Fruit fly (Drosophila melanogaster) whole organism, embryonic: ENCODE data around the gene CG9044.

Experiments used
- Bgb ChIP-seq: fragments of 200-800 bp; sonication (Bioruptor generic); IDR thresholded peaks from 2 replicates; pipeline ENCODE4 v1.3.6; 2022; ENCODE audit warnings: missing biosample characterization, missing genetic modification characterization; ENCODE audit not compliant: partially characterized antibody
- CG10979 ChIP-seq: fragments of 200-800 bp; sonication (Bioruptor generic); optimal IDR thresholded peaks from 2 replicates; lab custom pipeline; 2018; ENCODE audit warnings: missing biosample characterization, mild to moderate bottlenecking, missing genetic modification characterization, moderate library complexity
- CG11247 ChIP-seq: fragments of 200-800 bp; sonication (Bioruptor generic); IDR thresholded peaks from 2 replicates; pipeline ENCODE4 v1.3.6; 2022; ENCODE audit warnings: missing biosample characterization, missing genetic modification characterization
- CG11696 ChIP-seq: fragments of 200-800 bp; sonication (Bioruptor generic); IDR thresholded peaks from 2 replicates; pipeline ENCODE4 v1.3.6; 2022; ENCODE audit warnings: missing biosample characterization, missing genetic modification characterization
- CG1233 ChIP-seq: fragments of 200-800 bp; sonication (Bioruptor generic); optimal IDR thresholded peaks from 4 replicates; lab custom pipeline; 2018; ENCODE audit warnings: missing biosample characterization, mild to moderate bottlenecking, missing genetic modification characterization
- CG12744 ChIP-seq: fragments of 200-800 bp; sonication (Bioruptor generic); optimal IDR thresholded peaks from 2 replicates; lab custom pipeline; 2016; ENCODE audit warnings: missing biosample characterization, missing genetic modification characterization
- CG13123 ChIP-seq: fragments of 200-800 bp; sonication (Bioruptor generic); optimal IDR thresholded peaks from 2 replicates; lab custom pipeline; 2016; ENCODE audit warnings: missing biosample characterization, missing genetic modification characterization
- CG15601 ChIP-seq: fragments of 200-800 bp; sonication (Bioruptor generic); optimal IDR thresholded peaks from 3 replicates; lab custom pipeline; 2019; ENCODE audit warnings: missing biosample characterization, mild to moderate bottlenecking, missing genetic modification characterization, moderate library complexity
- CG18599 ChIP-seq: fragments of 200-800 bp; sonication (Bioruptor generic); optimal IDR thresholded peaks from 3 replicates; lab custom pipeline; 2017; ENCODE audit warnings: missing biosample characterization, missing genetic modification characterization, mild to moderate bottlenecking, moderate library complexity, missing genetic modification reagents
- CG2678 ChIP-seq: fragments of 200-800 bp; sonication (Bioruptor generic); optimal IDR thresholded peaks from 3 replicates; lab custom pipeline; 2019; ENCODE audit warnings: missing biosample characterization, mild to moderate bottlenecking, missing genetic modification characterization, moderate library complexity
- CG30020 ChIP-seq: fragments of 200-800 bp; optimal IDR thresholded peaks from 2 replicates; lab custom pipeline; 2019; ENCODE audit warnings: missing biosample characterization, mild to moderate bottlenecking, missing genetic modification characterization, moderate library complexity
- CG30431 ChIP-seq: fragments of 200-800 bp; sonication (Bioruptor generic); optimal IDR thresholded peaks from 2 replicates; lab custom pipeline; 2017; ENCODE audit warnings: missing biosample characterization, missing genetic modification characterization
- CG3065 ChIP-seq: fragments of 200-800 bp; sonication (Bioruptor generic); optimal IDR thresholded peaks from 2 replicates; lab custom pipeline; 2016; ENCODE audit warnings: missing biosample characterization, missing genetic modification characterization
- CG31365 ChIP-seq: fragments of 200-800 bp; sonication (Bioruptor generic); optimal IDR thresholded peaks from 2 replicates; lab custom pipeline; 2018; ENCODE audit warnings: missing biosample characterization, mild to moderate bottlenecking, missing genetic modification characterization
- CG32767 ChIP-seq: fragments of 200-800 bp; sonication (Bioruptor generic); IDR thresholded peaks from 2 replicates; pipeline ENCODE4 v1.3.6; 2022; ENCODE audit warnings: missing biosample characterization, missing genetic modification characterization
- CG3281 ChIP-seq: fragments of 200-800 bp; sonication (Bioruptor generic); optimal IDR thresholded peaks from 3 replicates; lab custom pipeline; 2017; ENCODE audit warnings: missing biosample characterization, mild to moderate bottlenecking, missing genetic modification characterization
- CG34224 ChIP-seq: fragments of 200-800 bp; sonication (Bioruptor generic); IDR thresholded peaks from 3 replicates; pipeline ENCODE4 v1.3.6; 2022; ENCODE audit warnings: missing biosample characterization, missing genetic modification characterization; ENCODE audit not compliant: partially characterized antibody
- CG6765 ChIP-seq: fragments of 200-800 bp; sonication (Bioruptor generic); optimal IDR thresholded peaks from 3 replicates; lab custom pipeline; 2017; ENCODE audit warnings: missing biosample characterization, mild to moderate bottlenecking, missing genetic modification characterization
- CG7839 ChIP-seq: fragments of 200-800 bp; sonication (Bioruptor generic); optimal IDR thresholded peaks from 3 replicates; lab custom pipeline; 2018; ENCODE audit warnings: missing biosample characterization, mild to moderate bottlenecking, missing genetic modification characterization, moderate library complexity
- CG8478 ChIP-seq: fragments of >200 bp; optimal IDR thresholded peaks from 2 replicates; lab custom pipeline; 2018
- CG9932 ChIP-seq: fragments of 200-800 bp; sonication (Bioruptor generic); IDR thresholded peaks from 2 replicates; pipeline ENCODE4 v1.3.6; 2022; ENCODE audit warnings: missing biosample characterization, missing genetic modification characterization
- D19B ChIP-seq: fragments of 200-800 bp; sonication (Bioruptor generic); optimal IDR thresholded peaks from 2 replicates; lab custom pipeline; 2017; ENCODE audit warnings: missing biosample characterization, mild to moderate bottlenecking, missing genetic modification characterization
- Drgx ChIP-seq: fragments of 200-800 bp; sonication (Bioruptor generic); IDR thresholded peaks from 2 replicates; pipeline ENCODE4 v1.3.6; 2022; ENCODE audit warnings: missing biosample characterization, missing genetic modification characterization
- Eip74EF ChIP-seq, 2 experiments: fragments of 200-800 bp in 1 of 2; fragments of >200 bp in 1 of 2; sonication (Bioruptor generic) in 1 of 2; optimal IDR thresholded peaks; 2 replicates each; lab custom pipeline; 2017 to 2019; ENCODE audit warnings: missing biosample characterization in 2 of 2, missing genetic modification characterization in 2 of 2, mild to moderate bottlenecking in 1 of 2, moderate library complexity in 1 of 2
- Elba2 ChIP-seq: fragments of 200-800 bp; sonication (Bioruptor generic); optimal IDR thresholded peaks from 3 replicates; lab custom pipeline; 2016; ENCODE audit warnings: missing biosample characterization, missing genetic modification characterization
- Fer1 ChIP-seq: fragments of 200-800 bp; sonication (Bioruptor generic); optimal IDR thresholded peaks from 2 replicates; lab custom pipeline; 2017; ENCODE audit warnings: missing biosample characterization, mild to moderate bottlenecking, missing genetic modification characterization
- HmgD ChIP-seq: fragments of 200-800 bp; sonication (Bioruptor generic); optimal IDR thresholded peaks from 3 replicates; lab custom pipeline; 2016; ENCODE audit warnings: missing biosample characterization, missing genetic modification characterization
- Med ChIP-seq: fragments of 200-800 bp; sonication (Bioruptor generic); peaks from one replicate; lab custom pipeline; 2016; ENCODE audit warnings: missing biosample characterization, missing genetic modification characterization, mild to moderate bottlenecking, inconsistent platforms, moderate library complexity
- Neu2 ChIP-seq: fragments of 200-800 bp; sonication (Bioruptor generic); optimal IDR thresholded peaks from 3 replicates; lab custom pipeline; 2016; ENCODE audit warnings: missing biosample characterization, missing genetic modification characterization, borderline replicate concordance
- corto ChIP-seq: fragments of 200-800 bp; sonication (Bioruptor generic); optimal IDR thresholded peaks from 2 replicates; lab custom pipeline; 2016; ENCODE audit warnings: missing biosample characterization, mild to moderate bottlenecking, missing genetic modification characterization, moderate library complexity
- dimm ChIP-seq: fragments of 200-800 bp; sonication (Bioruptor generic); IDR thresholded peaks from 2 replicates; pipeline ENCODE4 v1.3.6; 2022; ENCODE audit warnings: missing biosample characterization, missing genetic modification characterization
- dpn ChIP-seq, 2 experiments: fragments of 200-800 bp; sonication (Bioruptor generic); optimal IDR thresholded peaks; 3 replicates each; lab custom pipeline; 2016; ENCODE audit warnings: missing biosample characterization in 2 of 2, missing genetic modification characterization in 2 of 2
- emc ChIP-seq: fragments of 200-800 bp; sonication (Bioruptor generic); optimal IDR thresholded peaks from 2 replicates; lab custom pipeline; 2016; ENCODE audit warnings: missing biosample characterization, missing genetic modification characterization
- fru ChIP-seq: fragments of >200 bp; optimal IDR thresholded peaks from 2 replicates; lab custom pipeline; 2017
- hb ChIP-seq: fragments of 200-800 bp; sonication (Bioruptor generic); IDR thresholded peaks from 3 replicates; pipeline ENCODE4 v1.3.6; 2022; ENCODE audit warnings: missing biosample characterization, missing genetic modification characterization; ENCODE audit not compliant: partially characterized antibody
- hkb ChIP-seq, 2 experiments: fragments of 200-800 bp in 1 of 2; fragments of >200 bp in 1 of 2; sonication (Bioruptor generic) in 1 of 2; IDR thresholded peaks in 1 of 2; optimal IDR thresholded peaks in 1 of 2; 2 replicates each; pipeline versions ENCODE4 v1.3.6 to Lab custom; 2017 to 2022; ENCODE audit warnings: missing biosample characterization in 1 of 2, missing genetic modification characterization in 1 of 2
- ind ChIP-seq: fragments of 200-800 bp; sonication (Bioruptor generic); optimal IDR thresholded peaks from 3 replicates; lab custom pipeline; 2016; ENCODE audit warnings: missing biosample characterization, missing genetic modification characterization
- jigr1 ChIP-seq: fragments of 200-800 bp; sonication (Bioruptor generic); IDR thresholded peaks from 3 replicates; pipeline ENCODE4 v1.3.6; 2022; ENCODE audit warnings: missing biosample characterization, missing genetic modification characterization
- ken ChIP-seq: fragments of 200-800 bp; sonication (Bioruptor generic); IDR thresholded peaks from 3 replicates; pipeline ENCODE4 v1.3.6; 2022; ENCODE audit warnings: missing biosample characterization, missing genetic modification characterization
- lmd ChIP-seq: fragments of 200-800 bp; sonication (Bioruptor generic); IDR thresholded peaks from 2 replicates; pipeline ENCODE4 v1.3.6; 2022; ENCODE audit warnings: missing biosample characterization, missing genetic modification characterization
- mam ChIP-seq: fragments of 200-800 bp; sonication (Bioruptor generic); optimal IDR thresholded peaks from 3 replicates; lab custom pipeline; 2016; ENCODE audit warnings: missing biosample characterization, missing genetic modification characterization
- mirr ChIP-seq: fragments of 200-800 bp; sonication (Bioruptor generic); optimal IDR thresholded peaks from 3 replicates; lab custom pipeline; 2018; ENCODE audit warnings: missing biosample characterization, mild to moderate bottlenecking, missing genetic modification characterization
- org-1 ChIP-seq: fragments of 200-800 bp; sonication (Bioruptor generic); optimal IDR thresholded peaks from 2 replicates; lab custom pipeline; 2017; ENCODE audit warnings: missing biosample characterization, missing genetic modification characterization
- otp ChIP-seq: fragments of 200-800 bp; sonication (Bioruptor generic); IDR thresholded peaks from 3 replicates; pipeline ENCODE4, ENCODE4 v1.3.6; 2022; ENCODE audit warnings: missing biosample characterization, missing genetic modification characterization
- pan ChIP-seq, 4 experiments: fragments of >200 bp in 3 of 4; fragments of 200-800 bp in 1 of 4; sonication (Bioruptor generic) in 1 of 4; optimal IDR thresholded peaks in 3 of 4; IDR thresholded peaks in 1 of 4; 2 replicates each; pipeline versions ENCODE4 v1.3.6 to Lab custom; 2017 to 2022; ENCODE audit warnings: missing biosample characterization in 2 of 4, missing genetic modification characterization in 2 of 4, mixed read lengths in 1 of 4
- pfk ChIP-seq: fragments of 200-800 bp; sonication (Bioruptor generic); optimal IDR thresholded peaks from 2 replicates; lab custom pipeline; 2018; ENCODE audit warnings: missing biosample characterization, mild to moderate bottlenecking, missing genetic modification characterization, moderate library complexity
- pnt ChIP-seq: fragments of 200-800 bp; sonication (Bioruptor generic); optimal IDR thresholded peaks from 3 replicates; lab custom pipeline; 2016; ENCODE audit warnings: missing biosample characterization, missing genetic modification characterization
- sens-2 ChIP-seq: fragments of 200-800 bp; sonication (Bioruptor generic); IDR thresholded peaks from 2 replicates; pipeline ENCODE4 v1.3.6; 2022; ENCODE audit warnings: missing biosample characterization, missing genetic modification characterization
- sisA ChIP-seq: fragments of 200-800 bp; sonication (Bioruptor generic); IDR thresholded peaks from 2 replicates; pipeline ENCODE4 v1.3.6; 2022; ENCODE audit warnings: missing biosample characterization, missing genetic modification characterization

Gene CG9044

DNA sequence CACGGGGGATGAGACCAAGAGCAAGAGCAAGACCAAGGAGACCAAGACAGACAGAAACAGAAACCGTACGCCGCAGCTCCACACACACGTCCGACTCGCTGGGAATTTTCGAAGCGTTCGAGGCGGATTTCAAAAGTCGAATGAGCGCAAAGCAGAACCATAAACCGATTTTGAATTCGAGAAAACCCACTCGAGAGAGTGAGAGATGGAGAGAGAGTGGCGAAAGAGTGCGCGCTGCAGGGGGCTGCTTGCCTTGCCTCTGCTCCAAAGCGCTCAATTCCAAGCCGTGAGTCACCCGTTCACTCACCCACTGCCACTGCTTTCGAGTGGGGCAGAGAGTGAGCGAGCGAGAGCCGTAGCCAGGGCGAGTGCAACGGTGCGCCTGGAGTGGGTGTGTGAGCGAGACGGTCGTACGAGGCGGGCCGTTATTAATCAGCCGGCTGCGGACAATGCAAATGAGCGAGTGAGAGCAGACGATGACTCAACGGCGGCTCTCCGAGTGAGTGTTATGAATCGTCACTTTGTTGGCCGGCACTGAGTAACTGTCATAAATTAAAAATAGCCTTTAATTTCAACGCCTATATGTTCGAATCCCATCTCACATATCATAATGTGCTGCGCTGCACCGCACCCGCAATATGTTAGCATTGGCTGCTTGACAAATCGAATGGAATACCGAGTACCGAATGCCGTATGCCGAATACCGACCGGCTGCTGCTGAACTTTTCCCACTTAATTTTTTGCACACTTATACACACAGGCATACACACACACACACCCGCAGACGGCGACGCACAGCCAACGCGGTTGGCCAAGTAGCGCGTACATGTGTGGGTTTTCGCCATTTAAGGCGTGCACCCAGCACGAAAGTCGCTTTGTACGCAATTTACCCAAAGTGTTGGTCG is 31.0 kb downstream of the CG9044 start (continued):
- TF ChIP-seq pan (optimal IDR thresholded peaks at IDR 0.05; lab: Kevin White, UChicago) (no peak), pan (GFP tag; optimal IDR thresholded peaks at IDR 0.05 in 1 of 2, IDR thresholded peaks at IDR 0.05 in 1 of 2) (no peak), otp (no peak), Drgx (no peak), CG9932 (GFP tag; lab: Robert Waterston, UW) (no peak), pfk (GFP tag; lab: Kevin White, UChicago) (peak; percentile 42), ken (GFP tag; lab: Robert Waterston, UW) (no peak), CG8478 (lab: Kevin White, UChicago) (no peak), CG30020 (tag; lab: Kevin White, UChicago) (no peak), mam (GFP tag; lab: Kevin White, UChicago) (no peak), CG32767 (GFP tag; lab: Robert Waterston, UW) (no peak), CG7839 (peak; percentile 27), CG3281 (peak; percentile 34), lmd (GFP tag; lab: Robert Waterston, UW) (no peak), CG31365 (peak; percentile 39), D19B (GFP tag; lab: Kevin White, UChicago) (no peak), hkb (optimal IDR thresholded peaks at IDR 0.05; lab: Kevin White, UChicago) (no peak), hkb (GFP tag; IDR thresholded peaks at IDR 0.05; lab: Robert Waterston, UW) (no peak), pnt (no peak), dimm (no peak), dpn (GFP tag; optimal IDR thresholded peaks at IDR 0.05; lab: Kevin White, UChicago) (peak in 1 of 2 experiments; percentile 9), emc (GFP tag; lab: Kevin White, UChicago) (no peak), CG12744 (GFP tag; lab: Kevin White, UChicago) (no peak), CG6765 (peak; percentile 80), Med (GFP tag; lab: Kevin White, UChicago) (peak; percentile 87), CG34224 (GFP tag; lab: Robert Waterston, UW) (no peak), mirr (peak; percentile 56), corto (GFP tag; lab: Kevin White, UChicago) (no peak), CG18599 (peak; percentile 67), sens-2 (no peak), Bgb (no peak), org-1 (no peak), sisA (no peak), CG15601 (peak; percentile 40), CG1233 (GFP tag; lab: Kevin White, UChicago) (peak; percentile 37), CG10979 (tag; lab: Kevin White, UChicago) (no peak), fru (lab: Kevin White, UChicago) (no peak), ind (GFP tag; lab: Kevin White, UChicago) (no peak), CG30431 (GFP tag; lab: Kevin White, UChicago) (no peak), jigr1 (no peak), CG11247 (GFP tag; lab: Robert Waterston, UW) (no peak), CG3065 (no peak), CG13123 (GFP tag; lab: Kevin White, UChicago) (no peak), CG11696 (GFP tag; lab: Robert Waterston, UW) (no peak), Eip74EF (GFP tag; optimal IDR thresholded peaks at IDR 0.05; lab: Kevin White, UChicago) (peak in 1 of 2 experiments; percentile 62), hb (GFP tag; lab: Robert Waterston, UW) (no peak), Fer1 (GFP tag; lab: Kevin White, UChicago) (peak; percentile 82), Elba2 (GFP tag; lab: Kevin White, UChicago) (no peak), HmgD (GFP tag; lab: Kevin White, UChicago) (no peak), CG2678 (no peak), Neu2 (GFP tag; lab: Kevin White, UChicago) (no peak)
